Worm (Caenorhabditis elegans) whole organism, L1 larva: ENCODE data around the gene wrt-5.
A peak's percentile ranks its signal among the peaks of the same experiment; 100 is the strongest.

Experiments used
- aha-1 ChIP-seq: fragments of 150-350 bp; optimal IDR thresholded peaks from 2 replicates; lab custom pipeline; 2014; ENCODE audit warnings: missing biosample characterization, missing genetic modification characterization
- alr-1 ChIP-seq: fragments of 200-800 bp; sonication (Bioruptor generic); optimal IDR thresholded peaks from 2 replicates; lab custom pipeline; 2018; ENCODE audit warnings: borderline replicate concordance, mild to moderate bottlenecking, missing genetic modification characterization, missing compliant biosample characterization
- ceh-63 ChIP-seq: fragments of 200-800 bp; sonication (Bioruptor generic); optimal IDR thresholded peaks from 2 replicates; lab custom pipeline; 2018; ENCODE audit warnings: mild to moderate bottlenecking, missing genetic modification characterization, missing compliant biosample characterization
- ceh-8 ChIP-seq: fragments of 200-800 bp; sonication (Bioruptor generic); optimal IDR thresholded peaks from 2 replicates; lab custom pipeline; 2018; ENCODE audit warnings: mild to moderate bottlenecking, missing genetic modification characterization, moderate library complexity, missing compliant biosample characterization
- ceh-88 ChIP-seq: fragments of 200-800 bp; sonication (Bioruptor generic); IDR thresholded peaks from 2 replicates; pipeline ENCODE4 v1.3.6; 2022; ENCODE audit warnings: missing genetic modification characterization, missing compliant biosample characterization
- dsc-1 ChIP-seq: sonication (generic microtip); optimal IDR thresholded peaks from 2 replicates; lab custom pipeline; 2016; ENCODE audit warnings: mild to moderate bottlenecking, missing genetic modification characterization, missing compliant biosample characterization
- efl-1 ChIP-seq, 4 experiments: fragments of 150-350 bp; optimal IDR thresholded peaks in 3 of 4; peaks in 1 of 4; 1 replicate in 1 of 4; 2 replicates in 3 of 4; lab custom pipeline; 2014; ENCODE audit warnings: missing biosample characterization in 2 of 4, missing genetic modification characterization in 2 of 4, missing genetic modification reagents in 2 of 4
- egl-27 ChIP-seq, 2 experiments: fragments of 150-350 bp in 1 of 2; sonication (generic microtip); optimal IDR thresholded peaks; 3 replicates each; lab custom pipeline; 2017 to 2018; ENCODE audit warnings: missing biosample characterization in 2 of 2, missing genetic modification characterization in 2 of 2, missing genetic modification reagents in 2 of 2
- elt-2 ChIP-seq: sonication (generic microtip); optimal IDR thresholded peaks from 2 replicates; lab custom pipeline; 2016; ENCODE audit warnings: missing genetic modification characterization, mild to moderate bottlenecking, inconsistent platforms, missing compliant biosample characterization, missing genetic modification reagents
- ets-5 ChIP-seq: fragments of 200-800 bp; sonication (Bioruptor generic); IDR thresholded peaks from 2 replicates; pipeline ENCODE4 v1.3.6; 2022; ENCODE audit warnings: missing genetic modification characterization, missing compliant biosample characterization
- fkh-4 ChIP-seq: sonication (generic microtip); optimal IDR thresholded peaks from 2 replicates; lab custom pipeline; 2016; ENCODE audit warnings: missing compliant biosample characterization, missing genetic modification characterization, borderline replicate concordance
- fkh-8 ChIP-seq: sonication (generic microtip); optimal IDR thresholded peaks from 2 replicates; lab custom pipeline; 2016; ENCODE audit warnings: mild to moderate bottlenecking, missing genetic modification characterization, missing compliant biosample characterization
- fos-1 ChIP-seq: fragments of 150-350 bp; optimal IDR thresholded peaks from 2 replicates; lab custom pipeline; 2014; ENCODE audit warnings: missing biosample characterization, missing genetic modification characterization
- grh-1 ChIP-seq: fragments of 200-800 bp; sonication (Bioruptor generic); IDR thresholded peaks from 2 replicates; pipeline ENCODE4 v1.3.6; 2022; ENCODE audit warnings: missing genetic modification reagents, missing genetic modification characterization, missing compliant biosample characterization
- irx-1 ChIP-seq: sonication (generic microtip); optimal IDR thresholded peaks from 2 replicates; lab custom pipeline; 2016; ENCODE audit warnings: missing genetic modification characterization, missing compliant biosample characterization
- isw-1 ChIP-seq: fragments of 200-800 bp; sonication (Bioruptor generic); IDR thresholded peaks from 2 replicates; pipeline ENCODE4 v1.3.6; 2022; ENCODE audit warnings: missing genetic modification characterization, missing compliant biosample characterization
- lin-13 ChIP-seq: fragments of 150-350 bp; optimal IDR thresholded peaks from 2 replicates; lab custom pipeline; 2014; ENCODE audit warnings: missing biosample characterization, missing genetic modification reagents, missing genetic modification characterization
- lin-14 ChIP-seq: fragments of 200-800 bp; sonication (Bioruptor generic); optimal IDR thresholded peaks from 2 replicates; lab custom pipeline; 2018; ENCODE audit warnings: mild to moderate bottlenecking, missing genetic modification characterization, moderate library complexity, missing compliant biosample characterization
- lin-15B ChIP-seq: fragments of 150-350 bp; sonication (generic microtip); optimal IDR thresholded peaks from 3 replicates; lab custom pipeline; 2014; ENCODE audit warnings: missing biosample characterization, missing genetic modification characterization
- lin-35 ChIP-seq, 2 experiments: fragments of 150-350 bp; optimal IDR thresholded peaks; 2 replicates each; lab custom pipeline; 2014; ENCODE audit warnings: missing biosample characterization in 2 of 2, missing genetic modification characterization in 2 of 2, missing genetic modification reagents in 2 of 2
- lir-3 ChIP-seq: sonication (generic microtip); optimal IDR thresholded peaks from 2 replicates; lab custom pipeline; 2016; ENCODE audit warnings: mild to moderate bottlenecking, missing genetic modification characterization, moderate library complexity, missing compliant biosample characterization; ENCODE audit not compliant: poor library complexity
- lsy-2 ChIP-seq, 2 experiments: fragments of 150-350 bp; optimal IDR thresholded peaks; 2 replicates each; lab custom pipeline; 2014; ENCODE audit warnings: missing biosample characterization in 2 of 2, missing genetic modification characterization in 2 of 2
- mep-1 ChIP-seq: fragments of 150-350 bp; optimal IDR thresholded peaks from 2 replicates; lab custom pipeline; 2014; ENCODE audit warnings: missing biosample characterization, missing genetic modification characterization
- nhr-11 ChIP-seq: fragments of 150-350 bp; optimal IDR thresholded peaks from 2 replicates; lab custom pipeline; 2014; ENCODE audit warnings: missing biosample characterization, missing genetic modification characterization
- nhr-237 ChIP-seq: fragments of 150-350 bp; optimal IDR thresholded peaks from 2 replicates; lab custom pipeline; 2014; ENCODE audit warnings: missing biosample characterization, missing genetic modification characterization
- nhr-76 ChIP-seq: sonication (generic microtip); optimal IDR thresholded peaks from 2 replicates; lab custom pipeline; 2017; ENCODE audit warnings: missing biosample characterization, missing genetic modification characterization
- nhr-77 ChIP-seq: fragments of 150-350 bp; optimal IDR thresholded peaks from 2 replicates; lab custom pipeline; 2014; ENCODE audit warnings: missing biosample characterization, missing genetic modification characterization
- pax-3 ChIP-seq: fragments of 200-800 bp; sonication (Bioruptor generic); optimal IDR thresholded peaks from 2 replicates; lab custom pipeline; 2018; ENCODE audit warnings: mild to moderate bottlenecking, missing genetic modification characterization, moderate library complexity, missing compliant biosample characterization
- skn-1 ChIP-seq: fragments of 150-350 bp; optimal IDR thresholded peaks from 2 replicates; lab custom pipeline; 2014; ENCODE audit warnings: missing biosample characterization, missing genetic modification characterization
- snpc-4 ChIP-seq: fragments of 150-350 bp; optimal IDR thresholded peaks from 2 replicates; lab custom pipeline; 2014; ENCODE audit warnings: missing biosample characterization, missing genetic modification characterization
- snu-23 ChIP-seq: sonication (generic microtip); optimal IDR thresholded peaks from 2 replicates; lab custom pipeline; 2016; ENCODE audit warnings: missing genetic modification characterization, missing compliant biosample characterization
- sox-4 ChIP-seq: sonication (generic microtip); optimal IDR thresholded peaks from 2 replicates; lab custom pipeline; 2016; ENCODE audit warnings: missing genetic modification characterization, missing compliant biosample characterization
- sptf-1 ChIP-seq: fragments of 150-350 bp; optimal IDR thresholded peaks from 2 replicates; lab custom pipeline; 2014; ENCODE audit warnings: missing biosample characterization, missing genetic modification characterization
- tbx-2 ChIP-seq: sonication (generic microtip); optimal IDR thresholded peaks from 2 replicates; lab custom pipeline; 2016; ENCODE audit warnings: missing genetic modification characterization, missing compliant biosample characterization
- tlp-1 ChIP-seq: fragments of 150-350 bp; optimal IDR thresholded peaks from 2 replicates; lab custom pipeline; 2014; ENCODE audit warnings: missing biosample characterization, missing genetic modification characterization
- unc-30 ChIP-seq: sonication (generic microtip); optimal IDR thresholded peaks from 2 replicates; lab custom pipeline; 2017; ENCODE audit warnings: missing biosample characterization, missing genetic modification characterization
- vab-15 ChIP-seq: sonication (generic microtip); optimal IDR thresholded peaks from 2 replicates; lab custom pipeline; 2017; ENCODE audit warnings: missing genotype, mild to moderate bottlenecking, missing genetic modification characterization, missing compliant biosample characterization
- xbp-1 ChIP-seq: sonication (generic microtip); optimal IDR thresholded peaks from 2 replicates; lab custom pipeline; 2016; ENCODE audit warnings: missing genetic modification characterization, missing compliant biosample characterization
- zip-4 ChIP-seq: fragments of 200-800 bp; sonication (Bioruptor generic); optimal IDR thresholded peaks from 2 replicates; lab custom pipeline; 2018; ENCODE audit warnings: mild to moderate bottlenecking, missing genetic modification characterization, moderate library complexity, missing compliant biosample characterization
- ztf-11 ChIP-seq, 2 experiments: sonication (generic microtip); optimal IDR thresholded peaks; 2 replicates each; lab custom pipeline; 2016 to 2017; ENCODE audit warnings: missing genetic modification characterization in 2 of 2, missing biosample characterization in 1 of 2, missing compliant biosample characterization in 1 of 2

Gene wrt-5

DNA sequence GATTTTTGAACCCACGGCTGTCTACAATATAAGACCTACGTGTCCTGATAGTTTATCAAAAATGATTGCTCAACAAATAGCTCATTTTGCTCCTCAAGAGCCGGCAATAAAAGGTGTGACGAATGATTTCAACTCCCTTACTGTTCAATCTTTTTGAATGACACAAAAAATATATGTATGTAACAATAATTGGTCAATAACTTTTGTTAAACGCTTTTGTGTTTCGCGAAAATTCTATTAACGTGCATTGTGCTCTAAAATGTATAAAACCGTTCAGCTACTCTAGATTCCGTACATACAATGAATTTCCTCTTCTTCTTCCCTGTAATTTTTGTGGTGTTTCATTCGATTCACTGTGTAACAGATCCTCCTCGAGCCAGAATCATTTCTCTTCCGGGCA lies 28.1 kb upstream of the wrt-5 start, which contains the start of gene C35B1.4:
TSS of gene C35B1.4 (plus strand) at position 301 of the 400 bp plus-strand sequence.
- TF ChIP-seq tlp-1: no peak
- no peak for TF ChIP-seq lsy-2 (tag; optimal IDR thresholded peaks at IDR 0.05; lab: Kevin White, UChicago)
- no peak for TF ChIP-seq irx-1 (tag; lab: Kevin White, UChicago)
- no peak for TF ChIP-seq nhr-76 (tag; lab: Kevin White, UChicago)
- TF ChIP-seq lin-13: no peak
- no peak for TF ChIP-seq skn-1 (tag; lab: Kevin White, UChicago)
- no peak for TF ChIP-seq fkh-4 (tag; lab: Kevin White, UChicago)
- no peak for TF ChIP-seq dsc-1 (tag; lab: Kevin White, UChicago)
- no peak for TF ChIP-seq nhr-77
- TF ChIP-seq zip-4 (GFP tag; lab: Kevin White, UChicago): no peak
- TF ChIP-seq isw-1 (GFP tag; lab: Robert Waterston, UW): no peak
- no peak for TF ChIP-seq aha-1 (tag; lab: Kevin White, UChicago)

ce11 chrIV:4078901-4079300 lies 27.5 kb upstream of the wrt-5 start, which contains the start of gene C35B1.8:
Gene C35B1.8 (minus strand): TSS chrIV:4079001.
- TF ChIP-seq nhr-237 (tag; lab: Kevin White, UChicago) (no peak), tbx-2 (tag; lab: Kevin White, UChicago) (no peak), ceh-88 (GFP tag; lab: Robert Waterston, UW) (no peak), pax-3 (tag; lab: Kevin White, UChicago) (no peak), mep-1 (tag; lab: Kevin White, UChicago) (no peak), grh-1 (no peak), lin-15B (tag; lab: Kevin White, UChicago) (no peak), fos-1 (tag; lab: Kevin White, UChicago) (no peak), unc-30 (tag; lab: Kevin White, UChicago) (no peak), snu-23 (GFP tag; lab: Kevin White, UChicago) (no peak), lir-3 (no peak), lin-14 (GFP tag; lab: Kevin White, UChicago) (no peak), ztf-11 (tag; optimal IDR thresholded peaks at IDR 0.05; lab: Kevin White, UChicago) (no peak), ceh-63 (GFP tag; lab: Kevin White, UChicago) (no peak)
- TF ChIP-seq, all 84 proteins: peak for 0

DNA sequence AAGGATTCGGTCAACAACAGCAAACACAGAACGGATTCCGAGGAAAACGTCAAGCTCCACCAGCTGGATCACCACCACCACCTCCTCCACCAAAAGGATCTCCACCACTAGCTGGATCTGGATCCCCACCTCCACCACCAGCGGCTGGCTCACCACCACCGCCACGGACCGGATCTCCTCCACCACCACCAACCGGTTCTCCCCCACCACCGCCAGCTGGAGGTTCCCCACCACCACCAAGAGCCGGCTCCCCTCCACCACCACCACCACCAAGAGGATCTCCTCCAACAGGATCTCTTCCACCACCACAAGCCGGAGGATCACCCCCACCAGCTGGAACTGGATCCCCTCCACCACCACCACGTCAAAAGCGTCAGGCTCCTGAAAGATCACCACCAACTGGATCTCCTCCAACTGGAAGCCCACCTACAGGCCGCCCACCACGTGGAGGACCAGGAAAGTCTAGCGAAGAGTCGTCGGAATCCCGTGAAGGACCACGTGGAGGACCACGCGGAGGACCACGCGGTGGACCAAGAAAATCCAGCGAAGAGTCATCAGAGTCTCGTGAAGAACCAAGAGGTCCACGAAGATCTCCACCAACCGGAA lies 25.4 kb upstream of the wrt-5 start:
- no peak for TF ChIP-seq mep-1 (tag; lab: Kevin White, UChicago)
- TF ChIP-seq ceh-8 (GFP tag; lab: Kevin White, UChicago): peak; percentile 44
- TF ChIP-seq efl-1 (optimal IDR thresholded peaks at IDR 0.05; lab: Kevin White, UChicago): no peak
- peak in 1 of 2 experiments; percentile 15 for TF ChIP-seq efl-1 (GFP tag; optimal IDR thresholded peaks at IDR 0.05 in 1 of 2; lab: Kevin White, UChicago)

DNA sequence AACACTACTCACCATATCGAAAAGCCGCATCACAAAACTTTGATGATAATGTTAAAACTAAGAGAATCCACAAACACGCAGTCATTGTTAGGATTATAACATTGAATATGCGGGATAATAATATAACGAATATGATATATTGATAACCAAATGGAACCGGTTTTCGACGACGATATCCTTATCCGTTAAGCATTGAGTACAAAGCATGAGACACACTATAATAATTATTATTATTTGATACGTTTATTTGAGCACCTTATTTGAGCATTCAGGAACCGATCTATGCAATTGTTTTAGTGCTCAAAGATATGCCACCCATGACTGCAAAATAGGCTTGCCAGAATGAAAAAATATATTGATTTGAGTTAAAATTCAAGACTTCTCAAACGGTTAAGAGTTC lies 23.2 kb upstream of the wrt-5 start, which contains the start of gene W03D2.9:
TSS of gene W03D2.9 (minus strand) at position 101 of the 400 bp plus-strand sequence.
- TF ChIP-seq snpc-4 (tag; lab: Kevin White, UChicago) (no peak), fos-1 (tag; lab: Kevin White, UChicago) (no peak), ztf-11 (tag; optimal IDR thresholded peaks at IDR 0.05; lab: Kevin White, UChicago) (no peak), alr-1 (tag; lab: Kevin White, UChicago) (no peak), lin-15B (tag; lab: Kevin White, UChicago) (no peak), dsc-1 (tag; lab: Kevin White, UChicago) (no peak), elt-2 (tag; lab: Kevin White, UChicago) (no peak), fkh-4 (tag; lab: Kevin White, UChicago) (no peak), fkh-8 (tag; lab: Kevin White, UChicago) (no peak), ets-5 (GFP tag; lab: Robert Waterston, UW) (no peak), nhr-11 (no peak), vab-15 (tag; lab: Kevin White, UChicago) (no peak), lin-35 (GFP tag; optimal IDR thresholded peaks at IDR 0.05; lab: Kevin White, UChicago) (no peak), lsy-2 (tag; optimal IDR thresholded peaks at IDR 0.05; lab: Kevin White, UChicago) (no peak), egl-27 (tag; optimal IDR thresholded peaks at IDR 0.05; lab: Kevin White, UChicago) (no peak), sptf-1 (tag; lab: Kevin White, UChicago) (no peak), ceh-63 (GFP tag; lab: Kevin White, UChicago) (no peak), xbp-1 (tag; lab: Kevin White, UChicago) (no peak), sox-4 (tag; lab: Kevin White, UChicago) (no peak)
